Fruit fly (Drosophila melanogaster): Measurements from ENCODE around the gene IP3K2.

- TF ChIP-seq gcm (GFP tag; optimal IDR thresholded peaks at IDR 0.05) (peak; percentile 60), CG30020 (tag; optimal IDR thresholded peaks at IDR 0.05) (peak; percentile 31), CG32772 (GFP tag; IDR thresholded peaks at IDR 0.05) (0 out of 2 replicates have a peak, but pooled peaks have one; percentile 33)
These were observed 44.7 kb upstream of the IP3K2 start, which contains the start of gene comt for dm6 chrX:13258757-13259067.

Measured in whole organism, embryonic.